Worm (Caenorhabditis elegans): ENCODE data around the gene Y37E11AL.9.

Gene Y37E11AL.9

ce11 chrIV:3694638-3695037 lies 5.8 kb downstream of the Y37E11AL.9 start, which contains the start of the genes taf-6.2 and Y37E11AL.3:
TSS of gene taf-6.2 (minus strand) at chrIV:3694733.
TSS of gene Y37E11AL.3 (plus strand) at chrIV:3694935.
- TF ChIP-seq ref-1 (GFP tag; conservative IDR thresholded peaks at IDR 0.05) (no peak), flt-1 (GFP tag; IDR thresholded peaks at IDR 0.05) (0 out of 2 replicates have a peak, but pooled peaks have one; percentile 18), tab-1 (GFP tag; IDR thresholded peaks at IDR 0.05) (no peak)

- no peak for TF ChIP-seq flt-1 (GFP tag; IDR thresholded peaks at IDR 0.05)
- TF ChIP-seq T22C8.4 (GFP tag; IDR thresholded peaks at IDR 0.05): no peak
- TF ChIP-seq klf-2 (GFP tag; conservative IDR thresholded peaks at IDR 0.05): no peak
- no peak for TF ChIP-seq cog-1 (tag; optimal IDR thresholded peaks at IDR 0.05)
- no peak for TF ChIP-seq ref-1 (GFP tag; conservative IDR thresholded peaks at IDR 0.05)
- no peak for TF ChIP-seq tab-1 (GFP tag; IDR thresholded peaks at IDR 0.05)
- no peak for TF ChIP-seq med-1 (GFP tag; optimal IDR thresholded peaks at IDR 0.05; ENCODE audit: insufficient read depth)
- TF ChIP-seq ztf-23 (GFP tag; IDR thresholded peaks at IDR 0.05): no peak
- TF ChIP-seq ztf-29 (GFP tag; IDR thresholded peaks at IDR 0.05): no peak
Observed at ce11 chrIV:3688050-3688449, 12.4 kb downstream of the Y37E11AL.9 start.

DNA sequence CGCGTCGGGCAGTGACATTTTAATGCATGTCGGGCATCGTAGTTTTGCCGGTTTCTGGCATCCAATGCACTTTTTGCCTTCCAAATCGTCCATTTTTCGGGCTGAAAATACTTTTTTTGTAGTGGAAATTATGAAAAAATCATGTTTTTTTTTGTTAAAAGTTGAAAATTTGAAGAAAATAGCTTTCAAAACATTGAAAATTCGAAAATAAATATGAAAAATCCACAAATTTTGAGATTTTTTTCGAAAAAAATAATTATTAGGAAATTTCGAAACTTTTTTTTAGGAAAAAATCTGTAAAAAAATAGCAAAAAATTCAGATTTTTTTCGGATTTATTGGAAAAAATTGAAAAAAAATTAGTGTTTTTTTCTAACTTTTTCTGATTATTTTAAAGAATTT lies 13.7 kb downstream of the Y37E11AL.9 start, which contains the start of gene map-1:
Gene map-1 (minus strand): TSS at position 101 of the 400 bp plus-strand sequence.
- TF ChIP-seq ref-1 (GFP tag; conservative IDR thresholded peaks at IDR 0.05): no peak
- TF ChIP-seq klf-2 (GFP tag; conservative IDR thresholded peaks at IDR 0.05): no peak
- no peak for TF ChIP-seq T22C8.4 (GFP tag; IDR thresholded peaks at IDR 0.05)
- TF ChIP-seq tab-1 (GFP tag; IDR thresholded peaks at IDR 0.05): no peak
- TF ChIP-seq med-1 (GFP tag; optimal IDR thresholded peaks at IDR 0.05; ENCODE audit: insufficient read depth): no peak
- no peak for TF ChIP-seq ztf-23 (GFP tag; IDR thresholded peaks at IDR 0.05)
- no peak for TF ChIP-seq cog-1 (tag; optimal IDR thresholded peaks at IDR 0.05)
- no peak for TF ChIP-seq ztf-29 (GFP tag; IDR thresholded peaks at IDR 0.05)
- no peak for TF ChIP-seq flt-1 (GFP tag; IDR thresholded peaks at IDR 0.05)

- no peak for TF ChIP-seq ref-1 (GFP tag; conservative IDR thresholded peaks at IDR 0.05)
- TF ChIP-seq T22C8.4 (GFP tag; IDR thresholded peaks at IDR 0.05): no peak
- TF ChIP-seq ztf-29 (GFP tag; IDR thresholded peaks at IDR 0.05): no peak
Observed at ce11 chrIV:3686260-3686659, 14.2 kb downstream of the Y37E11AL.9 start.

DNA sequence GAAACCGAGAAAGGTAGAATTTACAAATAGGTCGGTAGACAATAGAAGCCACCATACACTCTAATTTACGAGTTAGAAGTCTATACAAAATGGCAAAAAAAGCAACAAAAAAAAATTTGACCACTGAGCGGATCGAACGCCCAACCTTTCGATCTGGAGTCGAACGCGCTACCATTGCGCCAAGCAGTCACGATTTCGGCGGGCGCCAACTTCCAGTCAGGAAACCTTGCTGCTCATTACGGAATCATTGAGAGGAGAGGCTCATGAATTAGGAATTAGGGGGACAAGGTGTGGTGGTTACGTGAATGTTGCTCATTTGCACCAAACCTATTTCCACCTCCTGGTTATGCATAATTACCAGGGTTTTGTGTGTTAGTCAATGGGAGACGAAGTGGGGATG lies 18.7 kb downstream of the Y37E11AL.9 start:
- TF ChIP-seq ztf-23 (GFP tag; IDR thresholded peaks at IDR 0.05) (no peak), cog-1 (tag; optimal IDR thresholded peaks at IDR 0.05) (no peak), ref-1 (GFP tag; conservative IDR thresholded peaks at IDR 0.05) (no peak), T22C8.4 (GFP tag; IDR thresholded peaks at IDR 0.05) (no peak), tab-1 (GFP tag; IDR thresholded peaks at IDR 0.05) (no peak), ztf-29 (GFP tag; IDR thresholded peaks at IDR 0.05) (no peak), med-1 (GFP tag; optimal IDR thresholded peaks at IDR 0.05; ENCODE audit: insufficient read depth) (no peak), flt-1 (GFP tag; IDR thresholded peaks at IDR 0.05) (no peak), klf-2 (GFP tag; conservative IDR thresholded peaks at IDR 0.05) (no peak)

ce11 chrIV:3668603-3669002 lies 31.9 kb downstream of the Y37E11AL.9 start, which contains the start of gene fmil-1:
TSS of gene fmil-1 (minus strand) at chrIV:3668703.
- no peak for TF ChIP-seq med-1 (GFP tag; optimal IDR thresholded peaks at IDR 0.05; ENCODE audit: insufficient read depth)
- no peak for TF ChIP-seq flt-1 (GFP tag; IDR thresholded peaks at IDR 0.05)
- no peak for TF ChIP-seq klf-2 (GFP tag; conservative IDR thresholded peaks at IDR 0.05)
- no peak for TF ChIP-seq ztf-23 (GFP tag; IDR thresholded peaks at IDR 0.05)
- no peak for TF ChIP-seq cog-1 (tag; optimal IDR thresholded peaks at IDR 0.05)
- TF ChIP-seq ref-1 (GFP tag; conservative IDR thresholded peaks at IDR 0.05): no peak
- TF ChIP-seq T22C8.4 (GFP tag; IDR thresholded peaks at IDR 0.05): no peak
- TF ChIP-seq ztf-29 (GFP tag; IDR thresholded peaks at IDR 0.05): no peak
- TF ChIP-seq tab-1 (GFP tag; IDR thresholded peaks at IDR 0.05): no peak

DNA sequence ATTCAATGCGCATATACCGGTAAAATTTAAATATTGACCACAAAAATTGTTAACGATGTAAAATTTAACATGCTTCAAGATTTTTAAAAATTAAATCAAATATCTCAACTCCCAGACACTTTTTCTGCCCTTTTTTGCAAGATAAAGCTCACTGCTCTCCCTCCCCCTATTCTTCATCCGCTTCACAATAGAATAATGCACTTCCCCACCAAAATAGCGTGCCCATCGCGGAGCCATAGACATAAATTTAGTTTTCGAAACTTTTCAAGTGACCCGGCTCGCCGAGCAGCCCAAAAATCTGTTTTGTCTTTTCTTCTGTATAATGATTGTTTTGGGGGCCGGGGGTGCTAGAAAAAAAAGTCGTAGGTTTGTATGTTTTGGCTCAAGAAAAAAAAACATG lies 32.7 kb downstream of the Y37E11AL.9 start:
- TF ChIP-seq ztf-29 (GFP tag; IDR thresholded peaks at IDR 0.05) (no peak), ztf-23 (GFP tag; IDR thresholded peaks at IDR 0.05) (no peak), T22C8.4 (GFP tag; IDR thresholded peaks at IDR 0.05) (no peak), tab-1 (GFP tag; IDR thresholded peaks at IDR 0.05) (no peak), flt-1 (GFP tag; IDR thresholded peaks at IDR 0.05) (no peak), klf-2 (GFP tag; conservative IDR thresholded peaks at IDR 0.05) (no peak), ref-1 (GFP tag; conservative IDR thresholded peaks at IDR 0.05) (no peak), cog-1 (tag; optimal IDR thresholded peaks at IDR 0.05) (no peak), med-1 (GFP tag; optimal IDR thresholded peaks at IDR 0.05; ENCODE audit: insufficient read depth) (no peak)

ce11 chrIV:3666543-3666942 lies 33.9 kb downstream of the Y37E11AL.9 start:
- TF ChIP-seq ref-1 (GFP tag; conservative IDR thresholded peaks at IDR 0.05): no peak
- TF ChIP-seq T22C8.4 (GFP tag; IDR thresholded peaks at IDR 0.05): no peak
- TF ChIP-seq cog-1 (tag; optimal IDR thresholded peaks at IDR 0.05): no peak
- TF ChIP-seq ztf-23 (GFP tag; IDR thresholded peaks at IDR 0.05): no peak
- no peak for TF ChIP-seq ztf-29 (GFP tag; IDR thresholded peaks at IDR 0.05)
- no peak for TF ChIP-seq med-1 (GFP tag; optimal IDR thresholded peaks at IDR 0.05; ENCODE audit: insufficient read depth)

DNA sequence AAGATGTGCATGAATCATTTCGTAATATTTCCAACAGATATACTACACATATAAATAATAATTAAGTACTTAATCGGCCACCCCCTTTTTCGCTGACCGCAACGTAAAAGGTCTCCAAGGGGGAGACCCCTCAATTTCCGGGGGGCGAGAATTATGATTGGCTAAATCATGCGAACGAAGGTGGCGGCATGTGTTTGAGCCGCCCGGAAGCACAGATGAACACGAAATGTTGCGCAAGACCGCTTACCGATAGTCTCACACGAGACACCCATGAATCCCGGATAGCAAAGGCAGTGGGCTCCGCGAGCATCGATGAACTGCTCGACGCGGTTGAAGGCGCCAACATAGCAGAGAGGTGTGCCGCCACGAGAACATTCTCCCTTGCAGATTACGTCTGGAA lies 35.4 kb downstream of the Y37E11AL.9 start:
- no peak for TF ChIP-seq ztf-29 (GFP tag; IDR thresholded peaks at IDR 0.05)
- TF ChIP-seq med-1 (GFP tag; optimal IDR thresholded peaks at IDR 0.05; ENCODE audit: insufficient read depth): no peak
- TF ChIP-seq tab-1 (GFP tag; IDR thresholded peaks at IDR 0.05): no peak
- no peak for TF ChIP-seq T22C8.4 (GFP tag; IDR thresholded peaks at IDR 0.05)
- TF ChIP-seq klf-2 (GFP tag; conservative IDR thresholded peaks at IDR 0.05): no peak

- no peak for TF ChIP-seq tab-1 (GFP tag; IDR thresholded peaks at IDR 0.05)
- no peak for TF ChIP-seq T22C8.4 (GFP tag; IDR thresholded peaks at IDR 0.05)
- TF ChIP-seq med-1 (GFP tag; optimal IDR thresholded peaks at IDR 0.05; ENCODE audit: insufficient read depth): no peak
- TF ChIP-seq ref-1 (GFP tag; conservative IDR thresholded peaks at IDR 0.05): no peak
- no peak for TF ChIP-seq ztf-23 (GFP tag; IDR thresholded peaks at IDR 0.05)
- TF ChIP-seq flt-1 (GFP tag; IDR thresholded peaks at IDR 0.05): no peak
- TF ChIP-seq klf-2 (GFP tag; conservative IDR thresholded peaks at IDR 0.05): no peak
- TF ChIP-seq ztf-29 (GFP tag; IDR thresholded peaks at IDR 0.05): no peak
- no peak for TF ChIP-seq cog-1 (tag; optimal IDR thresholded peaks at IDR 0.05)
Observed at ce11 chrIV:3662863-3663262, 37.6 kb downstream of the Y37E11AL.9 start.
